Worm (Caenorhabditis elegans): ENCODE measurements around the gene F53F8.5.

The F53F8.5 gene

ce11 chrV:20731787-20732186, 27.9 kb upstream of the F53F8.5 start, which contains the start of gene srxa-1:
Gene srxa-1 (plus strand): TSS chrV:20732087.
- no peak for TF ChIP-seq madf-5 (GFP tag; IDR thresholded peaks at IDR 0.05)
- TF ChIP-seq tra-1 (GFP tag; IDR thresholded peaks at IDR 0.05), result no peak
- no peak for TF ChIP-seq lin-39 (tag; optimal IDR thresholded peaks at IDR 0.05)
- TF ChIP-seq hif-1 (tag; optimal IDR thresholded peaks at IDR 0.05), result no peak
- TF ChIP-seq unc-62 (GFP tag; optimal IDR thresholded peaks at IDR 0.05 in 1 of 2), result peak in 1 of 2 experiments; percentile 2
- no peak for TF ChIP-seq unc-62 (tag; optimal IDR thresholded peaks at IDR 0.05)
- TF ChIP-seq hlh-11 (tag; optimal IDR thresholded peaks at IDR 0.05), result no peak

- TF ChIP-seq ZK337.2 (GFP tag; IDR thresholded peaks at IDR 0.05) (no peak), nhr-25 (tag; optimal IDR thresholded peaks at IDR 0.05; ENCODE audit: borderline replicate concordance, insufficient read depth) (no peak), dve-1 (tag; optimal IDR thresholded peaks at IDR 0.05; ENCODE audit: insufficient read depth) (peak; percentile 96), D1046.2 (GFP tag; IDR thresholded peaks at IDR 0.05) (no peak), tra-1 (GFP tag; IDR thresholded peaks at IDR 0.05) (0 out of 2 replicates have a peak, but pooled peaks have one; percentile 37), zag-1 (tag; optimal IDR thresholded peaks at IDR 0.05) (no peak), mdl-1 (tag; optimal IDR thresholded peaks at IDR 0.05) (peak; percentile 74 to 93), snpc-1.2 (GFP tag; IDR thresholded peaks at IDR 0.05) (no peak), nhr-111 (GFP tag; optimal IDR thresholded peaks at IDR 0.05) (no peak), fos-1 (tag; optimal IDR thresholded peaks at IDR 0.05) (no peak), mxl-2 (GFP tag; conservative IDR thresholded peaks at IDR 0.05) (0 out of 2 replicates have a peak, but pooled peaks have one; percentile 20), Y5F2A.4 (GFP tag; optimal IDR thresholded peaks at IDR 0.05) (no peak), lin-13 (GFP tag; optimal IDR thresholded peaks at IDR 0.05) (no peak), ces-1 (GFP tag; optimal IDR thresholded peaks at IDR 0.05) (no peak), madf-9 (GFP tag; conservative IDR thresholded peaks at IDR 0.05) (no peak), saeg-2 (GFP tag; IDR thresholded peaks at IDR 0.05) (no peak), nhr-6 (tag; optimal IDR thresholded peaks at IDR 0.05) (peak; percentile 95), hif-1 (tag; optimal IDR thresholded peaks at IDR 0.05) (peak in 1 of 2 experiments; percentile 48), duxl-1 (tag; optimal IDR thresholded peaks at IDR 0.05; ENCODE audit: poor library complexity) (peak; percentile 3), vab-7 (GFP tag; IDR thresholded peaks at IDR 0.05) (no peak), F10B5.3 (tag; optimal IDR thresholded peaks at IDR 0.05) (no peak), mes-2 (tag; optimal IDR thresholded peaks at IDR 0.05; ENCODE audit: poor library complexity, severe bottlenecking) (peak; percentile 59), tag-97 (GFP tag; IDR thresholded peaks at IDR 0.05) (no peak), F37D6.2 (tag; optimal IDR thresholded peaks at IDR 0.05) (no peak), ctbp-1 (GFP tag; IDR thresholded peaks at IDR 0.05) (no peak), lsy-2 (tag; optimal IDR thresholded peaks at IDR 0.05) (peak in 1 of 2 experiments; percentile 53), ama-1 (optimal IDR thresholded peaks at IDR 0.05) (no peak), jun-1 (tag; optimal IDR thresholded peaks at IDR 0.05) (peak; percentile 50), dmd-8 (GFP tag; IDR thresholded peaks at IDR 0.05) (no peak), nhr-76 (tag; optimal IDR thresholded peaks at IDR 0.05) (peak; percentile 46), Y48G9A.11 (GFP tag; IDR thresholded peaks at IDR 0.05) (no peak), pha-4 (GFP tag; IDR thresholded peaks at IDR 0.05) (peak; percentile 79), pha-4 (tag; optimal IDR thresholded peaks at IDR 0.05) (peak; percentile 76), sdz-12 (GFP tag; optimal IDR thresholded peaks at IDR 0.05) (no peak), Y105C5A.15 (GFP tag; IDR thresholded peaks at IDR 0.05) (no peak), gei-8 (GFP tag; optimal IDR thresholded peaks at IDR 0.05) (no peak), skn-1 (tag; optimal IDR thresholded peaks at IDR 0.05) (no peak), lir-3 (tag; optimal IDR thresholded peaks at IDR 0.05) (no peak), T26A8.4 (GFP tag; IDR thresholded peaks at IDR 0.05) (peak; percentile 70; the same call in 1 of the 2 replicates), ceh-62 (tag; optimal IDR thresholded peaks at IDR 0.05) (no peak), nhr-48 (tag; optimal IDR thresholded peaks at IDR 0.05) (peak; percentile 94), fkh-10 (GFP tag; optimal IDR thresholded peaks at IDR 0.05) (peak; percentile 85), nhr-11 (tag; optimal IDR thresholded peaks at IDR 0.05) (peak; percentile 22), spr-1 (tag; optimal IDR thresholded peaks at IDR 0.05) (peak; percentile 38)
Observed at ce11 chrV:20728763-20729350, 25.0 kb upstream of the F53F8.5 start, which contains the start of gene ipla-3. Gene ipla-3 (minus strand): TSS chrV:20729272.

Data from whole organism, L4 larva.